Worm (Caenorhabditis elegans) whole organism, L4/young adult: ENCODE results near the gene K11H12.6.

Experiments
- W03F9.2 ChIP-seq: fragments of 150-350 bp; optimal IDR thresholded peaks from 2 replicates; lab custom pipeline; 2014; ENCODE audit warnings: missing biosample characterization, missing genetic modification characterization
- him-1 ChIP-seq: sonication (generic microtip); optimal IDR thresholded peaks from 2 replicates; lab custom pipeline; 2016; ENCODE audit warnings: missing genotype, missing genetic modification reagents, missing genetic modification characterization, missing compliant biosample characterization

- TF ChIP-seq W03F9.2 (no peak), him-1 (tag; lab: Kevin White, UChicago) (no peak)
Observed at ce11 chrIV:625947-626548, 41.0 kb upstream of the K11H12.6 start.
